Fruit fly (Drosophila melanogaster): ENCODE measurements around the gene CG12020.

The CG12020 gene

dm6 chr3L:1772593-1772992, 24.5 kb upstream of the CG12020 start:
- TF ChIP-seq CG8301 (tag; optimal IDR thresholded peaks at IDR 0.05) (no peak), CG34367 (tag; optimal IDR thresholded peaks at IDR 0.05) (no peak), rn (GFP tag; IDR thresholded peaks at IDR 0.05) (no peak), D1 (tag; optimal IDR thresholded peaks at IDR 0.05) (no peak), CG13204 (GFP tag; optimal IDR thresholded peaks at IDR 0.05) (no peak), EcR (GFP tag; optimal IDR thresholded peaks at IDR 0.05) (no peak), CG8159 (tag; optimal IDR thresholded peaks at IDR 0.05) (no peak), CG10348 (GFP tag; IDR thresholded peaks at IDR 0.05) (no peak)

dm6 chr3L:1774713-1775648, 22.1 kb upstream of the CG12020 start, which contains the start of the genes CG13933 and PolD2:
Gene CG13933, minus strand, starts transcription at chr3L:1775147.
Gene PolD2, plus strand, starts transcription at chr3L:1775633.
- TF ChIP-seq CG32121 (GFP tag; IDR thresholded peaks at IDR 0.05) (peak; percentile 97), rn (GFP tag; IDR thresholded peaks at IDR 0.05) (peak; percentile 90), CG9948 (tag; optimal IDR thresholded peaks at IDR 0.05) (peak; percentile 82), fd96Ca (GFP tag; IDR thresholded peaks at IDR 0.05) (peak; percentile 86), gl (tag; optimal IDR thresholded peaks at IDR 0.05) (peak; percentile 5), CG10348 (GFP tag; IDR thresholded peaks at IDR 0.05) (peak; percentile 94), EcR (GFP tag; optimal IDR thresholded peaks at IDR 0.05) (no peak), CG34367 (tag; optimal IDR thresholded peaks at IDR 0.05) (peak; percentile 97), CG12605 (GFP tag; IDR thresholded peaks at IDR 0.05) (peak; percentile 87), Ets98B (GFP tag; IDR thresholded peaks at IDR 0.05) (peak; percentile 97), CG8301 (tag; optimal IDR thresholded peaks at IDR 0.05) (no peak), CG14655 (GFP tag; optimal IDR thresholded peaks at IDR 0.05) (no peak), Snoo (tag; optimal IDR thresholded peaks at IDR 0.05) (no peak), D1 (tag; optimal IDR thresholded peaks at IDR 0.05) (no peak), Pif1B (GFP tag; optimal IDR thresholded peaks at IDR 0.05) (peak; percentile 95), CG4496 (GFP tag; IDR thresholded peaks at IDR 0.05) (peak; percentile 98), CG13204 (GFP tag; optimal IDR thresholded peaks at IDR 0.05) (no peak), CG8159 (tag; optimal IDR thresholded peaks at IDR 0.05) (peak; percentile 91), CG15710 (tag; optimal IDR thresholded peaks at IDR 0.05) (peak; percentile 99), CG17806 (tag; optimal IDR thresholded peaks at IDR 0.05) (peak; percentile 92), Pif1A (GFP tag; optimal IDR thresholded peaks at IDR 0.05) (no peak)

dm6 chr3L:1777249-1777648, 19.9 kb upstream of the CG12020 start, which contains the start of the genes CG2021 and mRpL46:
Gene CG2021, minus strand, starts transcription at chr3L:1777411.
Gene mRpL46, plus strand, starts transcription at chr3L:1777439.
- TF ChIP-seq CG10348 (GFP tag; IDR thresholded peaks at IDR 0.05), result no peak
- TF ChIP-seq CG12605 (GFP tag; IDR thresholded peaks at IDR 0.05), result no peak
- TF ChIP-seq CG8159 (tag; optimal IDR thresholded peaks at IDR 0.05), result no peak
- TF ChIP-seq Ets98B (GFP tag; IDR thresholded peaks at IDR 0.05), result no peak
- no peak for TF ChIP-seq Pif1B (GFP tag; optimal IDR thresholded peaks at IDR 0.05)
- no peak for TF ChIP-seq CG13204 (GFP tag; optimal IDR thresholded peaks at IDR 0.05)
- TF ChIP-seq D1 (tag; optimal IDR thresholded peaks at IDR 0.05), result no peak
- no peak for TF ChIP-seq CG9948 (tag; optimal IDR thresholded peaks at IDR 0.05)
- no peak for TF ChIP-seq CG34367 (tag; optimal IDR thresholded peaks at IDR 0.05)

- TF ChIP-seq Snoo (tag; optimal IDR thresholded peaks at IDR 0.05) (no peak), CG10348 (GFP tag; IDR thresholded peaks at IDR 0.05) (no peak), Pif1B (GFP tag; optimal IDR thresholded peaks at IDR 0.05) (no peak), gl (tag; optimal IDR thresholded peaks at IDR 0.05) (no peak), CG8159 (tag; optimal IDR thresholded peaks at IDR 0.05) (no peak)
Observed at dm6 chr3L:1784092-1784491, 13.0 kb upstream of the CG12020 start.

dm6 chr3L:1789339-1789738, 7.8 kb upstream of the CG12020 start:
- no peak for TF ChIP-seq CG13204 (GFP tag; optimal IDR thresholded peaks at IDR 0.05)
- no peak for TF ChIP-seq CG8159 (tag; optimal IDR thresholded peaks at IDR 0.05)
- no peak for TF ChIP-seq fd96Ca (GFP tag; IDR thresholded peaks at IDR 0.05)
- TF ChIP-seq EcR (GFP tag; optimal IDR thresholded peaks at IDR 0.05), result peak; percentile 33
- no peak for TF ChIP-seq CG10348 (GFP tag; IDR thresholded peaks at IDR 0.05)
- TF ChIP-seq Pif1B (GFP tag; optimal IDR thresholded peaks at IDR 0.05), result no peak

dm6 chr3L:1794164-1794942, 2.8 kb upstream of the CG12020 start:
- TF ChIP-seq EcR (GFP tag; optimal IDR thresholded peaks at IDR 0.05), result peak; percentile 64
- no peak for TF ChIP-seq CG34367 (tag; optimal IDR thresholded peaks at IDR 0.05)
- TF ChIP-seq Pif1A (GFP tag; optimal IDR thresholded peaks at IDR 0.05), result no peak
- peak; percentile 9; the same call in 1 of the 2 replicates for TF ChIP-seq CG32121 (GFP tag; IDR thresholded peaks at IDR 0.05)
- no peak for TF ChIP-seq Snoo (tag; optimal IDR thresholded peaks at IDR 0.05)
- TF ChIP-seq rn (GFP tag; IDR thresholded peaks at IDR 0.05), result 0 out of 2 replicates have a peak, but pooled peaks have one; percentile 17
- no peak for TF ChIP-seq Pif1B (GFP tag; optimal IDR thresholded peaks at IDR 0.05)
- no peak for TF ChIP-seq CG9948 (tag; optimal IDR thresholded peaks at IDR 0.05)
- TF ChIP-seq gl (tag; optimal IDR thresholded peaks at IDR 0.05), result no peak
- TF ChIP-seq fd96Ca (GFP tag; IDR thresholded peaks at IDR 0.05), result peak; percentile 20; the same call in 1 of the 3 replicates
- no peak for TF ChIP-seq CG8159 (tag; optimal IDR thresholded peaks at IDR 0.05)
- peak; percentile 30; the same call in 1 of the 3 replicates for TF ChIP-seq CG4496 (GFP tag; IDR thresholded peaks at IDR 0.05)
- TF ChIP-seq CG14655 (GFP tag; optimal IDR thresholded peaks at IDR 0.05), result no peak
- TF ChIP-seq CG12605 (GFP tag; IDR thresholded peaks at IDR 0.05), result peak; percentile 50; the same call in 1 of the 2 replicates
